Worm (Caenorhabditis elegans) whole organism, L1 larva: Measurements from ENCODE around the gene C06A8.6.

Experiments
- C04F5.9 ChIP-seq: sonication (generic microtip); optimal IDR thresholded peaks from 2 replicates; lab custom pipeline; 2016; ENCODE audit warnings: missing genetic modification characterization, missing compliant biosample characterization
- C16A3.4 ChIP-seq: fragments of 150-350 bp; optimal IDR thresholded peaks from 2 replicates; lab custom pipeline; 2014; ENCODE audit warnings: missing biosample characterization, missing genetic modification characterization
- F16B12.6 ChIP-seq: fragments of 150-350 bp; optimal IDR thresholded peaks from 2 replicates; lab custom pipeline; 2014; ENCODE audit warnings: missing biosample characterization, missing genetic modification characterization
- aly-2 ChIP-seq: fragments of 150-350 bp; optimal IDR thresholded peaks from 2 replicates; lab custom pipeline; 2014; ENCODE audit warnings: missing biosample characterization, missing genetic modification characterization
- ama-1 ChIP-seq: fragments of 150-350 bp; optimal IDR thresholded peaks from 2 replicates; lab custom pipeline; 2014
- blmp-1 ChIP-seq: fragments of 150-350 bp; optimal IDR thresholded peaks from 2 replicates; lab custom pipeline; 2014; ENCODE audit warnings: missing biosample characterization, missing genetic modification characterization
- ceh-63 ChIP-seq: fragments of 200-800 bp; sonication (Bioruptor generic); optimal IDR thresholded peaks from 2 replicates; lab custom pipeline; 2018; ENCODE audit warnings: mild to moderate bottlenecking, missing genetic modification characterization, missing compliant biosample characterization
- ceh-8 ChIP-seq: fragments of 200-800 bp; sonication (Bioruptor generic); optimal IDR thresholded peaks from 2 replicates; lab custom pipeline; 2018; ENCODE audit warnings: mild to moderate bottlenecking, missing genetic modification characterization, moderate library complexity, missing compliant biosample characterization
- ceh-90 ChIP-seq: sonication (generic microtip); optimal IDR thresholded peaks from 2 replicates; lab custom pipeline; 2016; ENCODE audit warnings: missing genetic modification characterization, missing compliant biosample characterization
- ces-1 ChIP-seq: fragments of 150-350 bp; optimal IDR thresholded peaks from 2 replicates; lab custom pipeline; 2014; ENCODE audit warnings: missing biosample characterization, missing genetic modification reagents, missing genetic modification characterization
- efl-1 ChIP-seq, 4 experiments: fragments of 150-350 bp; optimal IDR thresholded peaks in 3 of 4; peaks in 1 of 4; 1 replicate in 1 of 4; 2 replicates in 3 of 4; lab custom pipeline; 2014; ENCODE audit warnings: missing biosample characterization in 2 of 4, missing genetic modification characterization in 2 of 4, missing genetic modification reagents in 2 of 4
- elt-3 ChIP-seq, 6 experiments: fragments of 150-350 bp in 1 of 6; sonication (generic microtip); optimal IDR thresholded peaks; 2 replicates each; lab custom pipeline; 2017 to 2018; ENCODE audit warnings: missing biosample characterization in 6 of 6, missing genetic modification characterization in 6 of 6, inconsistent platforms in 1 of 6
- fkh-8 ChIP-seq: sonication (generic microtip); optimal IDR thresholded peaks from 2 replicates; lab custom pipeline; 2016; ENCODE audit warnings: mild to moderate bottlenecking, missing genetic modification characterization, missing compliant biosample characterization
- irx-1 ChIP-seq: sonication (generic microtip); optimal IDR thresholded peaks from 2 replicates; lab custom pipeline; 2016; ENCODE audit warnings: missing genetic modification characterization, missing compliant biosample characterization
- isw-1 ChIP-seq: fragments of 200-800 bp; sonication (Bioruptor generic); IDR thresholded peaks from 2 replicates; pipeline ENCODE4 v1.3.6; 2022; ENCODE audit warnings: missing genetic modification characterization, missing compliant biosample characterization
- lin-13 ChIP-seq: fragments of 150-350 bp; optimal IDR thresholded peaks from 2 replicates; lab custom pipeline; 2014; ENCODE audit warnings: missing biosample characterization, missing genetic modification reagents, missing genetic modification characterization
- lir-3 ChIP-seq: sonication (generic microtip); optimal IDR thresholded peaks from 2 replicates; lab custom pipeline; 2016; ENCODE audit warnings: mild to moderate bottlenecking, missing genetic modification characterization, moderate library complexity, missing compliant biosample characterization; ENCODE audit not compliant: poor library complexity
- mdl-1 ChIP-seq, 2 experiments: fragments of 150-350 bp; optimal IDR thresholded peaks; 2 replicates each; lab custom pipeline; 2014 to 2017; ENCODE audit warnings: missing biosample characterization in 2 of 2, missing genetic modification characterization in 2 of 2, inconsistent platforms in 1 of 2
- nhr-28 ChIP-seq: fragments of 150-350 bp; optimal IDR thresholded peaks from 2 replicates; lab custom pipeline; 2014; ENCODE audit warnings: missing biosample characterization, missing genetic modification characterization
- nhr-76 ChIP-seq: sonication (generic microtip); optimal IDR thresholded peaks from 2 replicates; lab custom pipeline; 2017; ENCODE audit warnings: missing biosample characterization, missing genetic modification characterization
- nhr-77 ChIP-seq: fragments of 150-350 bp; optimal IDR thresholded peaks from 2 replicates; lab custom pipeline; 2014; ENCODE audit warnings: missing biosample characterization, missing genetic modification characterization
- pqm-1 ChIP-seq: sonication (generic microtip); optimal IDR thresholded peaks from 3 replicates; lab custom pipeline; 2017; ENCODE audit warnings: missing biosample characterization, missing genetic modification characterization
- rnt-1 ChIP-seq: sonication (generic microtip); optimal IDR thresholded peaks from 2 replicates; lab custom pipeline; 2016; ENCODE audit warnings: mild to moderate bottlenecking, missing genetic modification characterization, moderate library complexity, missing compliant biosample characterization
- snpc-4 ChIP-seq: fragments of 150-350 bp; optimal IDR thresholded peaks from 2 replicates; lab custom pipeline; 2014; ENCODE audit warnings: missing biosample characterization, missing genetic modification characterization
- snu-23 ChIP-seq: sonication (generic microtip); optimal IDR thresholded peaks from 2 replicates; lab custom pipeline; 2016; ENCODE audit warnings: missing genetic modification characterization, missing compliant biosample characterization
- sup-37 ChIP-seq: fragments of 200-800 bp; sonication (Bioruptor generic); optimal IDR thresholded peaks from 2 replicates; lab custom pipeline; 2018; ENCODE audit warnings: mild to moderate bottlenecking, missing genetic modification characterization, missing compliant biosample characterization
- tbx-2 ChIP-seq: sonication (generic microtip); optimal IDR thresholded peaks from 2 replicates; lab custom pipeline; 2016; ENCODE audit warnings: missing genetic modification characterization, missing compliant biosample characterization
- unc-30 ChIP-seq: sonication (generic microtip); optimal IDR thresholded peaks from 2 replicates; lab custom pipeline; 2017; ENCODE audit warnings: missing biosample characterization, missing genetic modification characterization
- unc-86 ChIP-seq: sonication (generic microtip); optimal IDR thresholded peaks from 2 replicates; lab custom pipeline; 2016; ENCODE audit warnings: missing genetic modification characterization, missing compliant biosample characterization
- vab-15 ChIP-seq: sonication (generic microtip); optimal IDR thresholded peaks from 2 replicates; lab custom pipeline; 2017; ENCODE audit warnings: missing genotype, mild to moderate bottlenecking, missing genetic modification characterization, missing compliant biosample characterization
- xbp-1 ChIP-seq: sonication (generic microtip); optimal IDR thresholded peaks from 2 replicates; lab custom pipeline; 2016; ENCODE audit warnings: missing genetic modification characterization, missing compliant biosample characterization
- zag-1 ChIP-seq: fragments of 150-350 bp; optimal IDR thresholded peaks from 2 replicates; lab custom pipeline; 2014; ENCODE audit warnings: missing biosample characterization, missing genetic modification characterization
- ztf-11 ChIP-seq, 2 experiments: sonication (generic microtip); optimal IDR thresholded peaks; 2 replicates each; lab custom pipeline; 2016 to 2017; ENCODE audit warnings: missing genetic modification characterization in 2 of 2, missing biosample characterization in 1 of 2, missing compliant biosample characterization in 1 of 2

The C06A8.6 gene

ce11 chrII:7809358-7809914, 37.1 kb downstream of the C06A8.6 start:
- TF ChIP-seq efl-1 (optimal IDR thresholded peaks at IDR 0.05; lab: Kevin White, UChicago), result no peak
- TF ChIP-seq efl-1 (GFP tag; optimal IDR thresholded peaks at IDR 0.05 in 1 of 2; lab: Kevin White, UChicago), result peak in 1 of 2 experiments; percentile 38
- no peak for TF ChIP-seq snpc-4 (tag; lab: Kevin White, UChicago)
- no peak for TF ChIP-seq snu-23 (GFP tag; lab: Kevin White, UChicago)

- no peak for TF ChIP-seq efl-1 (optimal IDR thresholded peaks at IDR 0.05; lab: Kevin White, UChicago)
- peak in 1 of 2 experiments; percentile 50 for TF ChIP-seq efl-1 (GFP tag; optimal IDR thresholded peaks at IDR 0.05 in 1 of 2; lab: Kevin White, UChicago)
- no peak for TF ChIP-seq F16B12.6
- TF ChIP-seq, all 84 proteins: peak for 1
Observed at ce11 chrII:7810162-7810868, 38.0 kb downstream of the C06A8.6 start.

- TF ChIP-seq ztf-11 (tag; optimal IDR thresholded peaks at IDR 0.05; lab: Kevin White, UChicago) (peak in 1 of 2 experiments; percentile 22), rnt-1 (tag; lab: Kevin White, UChicago) (peak; percentile 4), ces-1 (GFP tag; lab: Kevin White, UChicago) (no peak), lir-3 (tag; lab: Kevin White, UChicago) (no peak)
Observed at ce11 chrII:7810869-7811543, 38.7 kb downstream of the C06A8.6 start, which contains the start of gene cki-1. Gene cki-1, plus strand, starts transcription at chrII:7811240.

- peak; percentile 7 for TF ChIP-seq ama-1 (lab: Kevin White, UChicago)
- TF ChIP-seq vab-15, result no peak
Observed at ce11 chrII:7812332-7812731, 40.0 kb downstream of the C06A8.6 start.

- TF ChIP-seq lin-13 (GFP tag; lab: Kevin White, UChicago) (no peak), elt-3 (tag; optimal IDR thresholded peaks at IDR 0.05; lab: Kevin White, UChicago) (no peak), ceh-8 (no peak), lir-3 (tag; lab: Kevin White, UChicago) (no peak), irx-1 (no peak)
Observed at ce11 chrII:7813237-7813636, 40.9 kb downstream of the C06A8.6 start.

- no peak for TF ChIP-seq ceh-8
- TF ChIP-seq C04F5.9 (tag; lab: Kevin White, UChicago), result no peak
- no peak for TF ChIP-seq nhr-28 (tag; lab: Kevin White, UChicago)
- TF ChIP-seq, all 84 proteins: peak for 0
Observed at ce11 chrII:7813645-7814044, 41.3 kb downstream of the C06A8.6 start.

ce11 chrII:7814215-7814614, 41.9 kb downstream of the C06A8.6 start:
- peak; percentile 49 for TF ChIP-seq tbx-2 (tag; lab: Kevin White, UChicago)
- TF ChIP-seq ztf-11 (tag; optimal IDR thresholded peaks at IDR 0.05; lab: Kevin White, UChicago), result peak in 1 of 2 experiments; percentile 47
- TF ChIP-seq unc-86 (tag; lab: Kevin White, UChicago), result peak; percentile 50
- TF ChIP-seq ceh-90, result no peak
- TF ChIP-seq ceh-8, result no peak
- no peak for TF ChIP-seq mdl-1 (tag; optimal IDR thresholded peaks at IDR 0.05; lab: Kevin White, UChicago)
- TF ChIP-seq isw-1, result no peak

ce11 chrII:7814915-7815314, 42.6 kb downstream of the C06A8.6 start:
- TF ChIP-seq aly-2, result no peak
- no peak for TF ChIP-seq isw-1
- no peak for TF ChIP-seq C16A3.4 (tag; lab: Kevin White, UChicago)
- no peak for TF ChIP-seq pqm-1 (tag; lab: Kevin White, UChicago)
- no peak for TF ChIP-seq ceh-63 (GFP tag; lab: Kevin White, UChicago)
- TF ChIP-seq fkh-8 (tag; lab: Kevin White, UChicago), result no peak
- no peak for TF ChIP-seq zag-1 (tag; lab: Kevin White, UChicago)
- TF ChIP-seq snu-23 (GFP tag; lab: Kevin White, UChicago), result no peak
- no peak for TF ChIP-seq mdl-1 (tag; optimal IDR thresholded peaks at IDR 0.05; lab: Kevin White, UChicago)
- no peak for TF ChIP-seq xbp-1 (tag; lab: Kevin White, UChicago)
- no peak for TF ChIP-seq sup-37
- TF ChIP-seq nhr-77 (tag; lab: Kevin White, UChicago), result no peak
- no peak for TF ChIP-seq F16B12.6
- no peak for TF ChIP-seq blmp-1 (tag; lab: Kevin White, UChicago)
- TF ChIP-seq rnt-1 (tag; lab: Kevin White, UChicago), result no peak
- no peak for TF ChIP-seq nhr-28 (tag; lab: Kevin White, UChicago)
- no peak for TF ChIP-seq nhr-76 (tag; lab: Kevin White, UChicago)
- TF ChIP-seq unc-30 (tag; lab: Kevin White, UChicago), result no peak
